Worm (Caenorhabditis elegans) whole organism, mixed stage, embryonic: ENCODE measurements around the gene C33D9.10.

ENCODE experiments used
- bed-3 ChIP-seq: fragments of 200-800 bp; sonication (Bioruptor generic); optimal IDR thresholded peaks from 3 replicates; lab custom pipeline; 2018; ENCODE audit warnings: mild to moderate bottlenecking, missing genetic modification characterization, moderate library complexity, missing compliant biosample characterization
- ceh-83 ChIP-seq: fragments of 200-800 bp; sonication (Bioruptor generic); optimal IDR thresholded peaks from 2 replicates; lab custom pipeline; 2018; ENCODE audit warnings: mild to moderate bottlenecking, missing genetic modification characterization, missing compliant biosample characterization
- cnd-1 ChIP-seq: fragments of 200-800 bp; sonication (Bioruptor generic); optimal IDR thresholded peaks from 2 replicates; lab custom pipeline; 2018; ENCODE audit warnings: mild to moderate bottlenecking, missing genetic modification characterization, missing compliant biosample characterization
- elt-3 ChIP-seq: fragments of 150-350 bp; optimal IDR thresholded peaks from 2 replicates; lab custom pipeline; 2014; ENCODE audit warnings: missing biosample characterization, missing genetic modification characterization
- hlh-1 ChIP-seq: fragments of 150-350 bp; optimal IDR thresholded peaks from 2 replicates; lab custom pipeline; 2014; ENCODE audit warnings: missing biosample characterization, missing genetic modification reagents, missing genetic modification characterization
- lin-13 ChIP-seq: fragments of 150-350 bp; optimal IDR thresholded peaks from 2 replicates; lab custom pipeline; 2014; ENCODE audit warnings: missing biosample characterization, missing genetic modification characterization
- mep-1 ChIP-seq: fragments of 150-350 bp; optimal IDR thresholded peaks from 2 replicates; lab custom pipeline; 2017; ENCODE audit warnings: missing biosample characterization, missing genetic modification reagents, missing genetic modification characterization, inconsistent platforms
- nhr-12 ChIP-seq: fragments of 150-350 bp; optimal IDR thresholded peaks from 2 replicates; lab custom pipeline; 2014; ENCODE audit warnings: missing biosample characterization, missing genetic modification characterization
- nhr-76 ChIP-seq: sonication (generic microtip); optimal IDR thresholded peaks from 2 replicates; lab custom pipeline; 2017; ENCODE audit warnings: missing biosample characterization, missing genetic modification characterization
- pha-4 ChIP-seq: fragments of 150-350 bp; optimal IDR thresholded peaks from 2 replicates; lab custom pipeline; 2018; ENCODE audit warnings: missing biosample characterization, missing genetic modification reagents, missing genetic modification characterization
- snpc-4 ChIP-seq: fragments of 150-350 bp; optimal IDR thresholded peaks from 2 replicates; lab custom pipeline; 2014; ENCODE audit warnings: missing biosample characterization, missing genetic modification characterization
- tbx-8 ChIP-seq: fragments of 200-800 bp; sonication (Bioruptor generic); optimal IDR thresholded peaks from 2 replicates; lab custom pipeline; 2018; ENCODE audit warnings: mild to moderate bottlenecking, missing genetic modification characterization, moderate library complexity, missing compliant biosample characterization
- unc-120 ChIP-seq: sonication (generic microtip); optimal IDR thresholded peaks from 2 replicates; lab custom pipeline; 2017; ENCODE audit warnings: missing genetic modification characterization, missing compliant biosample characterization; ENCODE audit not compliant: poor library complexity, severe bottlenecking
- ztf-11 ChIP-seq: fragments of 150-350 bp; optimal IDR thresholded peaks from 2 replicates; lab custom pipeline; 2014; ENCODE audit warnings: missing biosample characterization, missing genetic modification characterization

The C33D9.10 gene

ce11 chrIV:8737354-8737753 is 50.6 kb downstream of the C33D9.10 start:
- peak; percentile 11 for TF ChIP-seq hlh-1 (tag; lab: Kevin White, UChicago)
- no peak for TF ChIP-seq elt-3 (tag; lab: Kevin White, UChicago)
- TF ChIP-seq ztf-11, result no peak
- no peak for TF ChIP-seq tbx-8 (GFP tag; lab: Kevin White, UChicago)
- TF ChIP-seq nhr-12 (tag; lab: Kevin White, UChicago), result no peak
- no peak for TF ChIP-seq ceh-83 (GFP tag; lab: Kevin White, UChicago)
- no peak for TF ChIP-seq nhr-76 (tag; lab: Kevin White, UChicago)
- TF ChIP-seq snpc-4 (tag; lab: Kevin White, UChicago), result no peak
- no peak for TF ChIP-seq cnd-1 (tag; lab: Kevin White, UChicago)
- no peak for TF ChIP-seq lin-13 (tag; lab: Kevin White, UChicago)
- TF ChIP-seq pha-4 (tag; lab: Kevin White, UChicago), result peak; percentile 35
- TF ChIP-seq unc-120, result peak; percentile 10
- TF ChIP-seq mep-1 (tag; lab: Kevin White, UChicago), result no peak
- TF ChIP-seq bed-3 (GFP tag; lab: Kevin White, UChicago), result no peak
- TF ChIP-seq, all 35 proteins: peak for 3
